Worm (Caenorhabditis elegans) whole organism, L4/young adult: ENCODE results near the gene col-73.

Experiments
- dao-5 ChIP-seq: sonication (generic microtip); optimal IDR thresholded peaks from 2 replicates; lab custom pipeline; 2016; ENCODE audit warnings: missing genotype, missing genetic modification characterization, moderate library complexity, missing compliant biosample characterization
- him-1 ChIP-seq: sonication (generic microtip); optimal IDR thresholded peaks from 2 replicates; lab custom pipeline; 2016; ENCODE audit warnings: missing genotype, missing genetic modification reagents, missing genetic modification characterization, missing compliant biosample characterization

ce11 chrII:4908160-4908559, 35.2 kb upstream of the col-73 start:
- no peak for TF ChIP-seq dao-5 (tag; lab: Kevin White, UChicago)
- no peak for TF ChIP-seq him-1 (tag; lab: Kevin White, UChicago)
